Worm (Caenorhabditis elegans) whole organism, L4 larva: ENCODE results near the gene chil-26.

Source experiments
- ZK546.5 ChIP-seq, 2 experiments: sonication (generic microtip); optimal IDR thresholded peaks; 2 replicates each; lab custom pipeline; 2017; ENCODE audit warnings: missing biosample characterization in 2 of 2, missing genetic modification characterization in 2 of 2
- daf-12 ChIP-seq: fragments of 150-350 bp; optimal IDR thresholded peaks from 2 replicates; lab custom pipeline; 2014; ENCODE audit warnings: missing biosample characterization, missing genetic modification reagents, missing genetic modification characterization
- egl-43 ChIP-seq: fragments of 200-800 bp; sonication (Bioruptor generic); IDR thresholded peaks from 2 replicates; pipeline ENCODE4 v1.3.6; 2022; ENCODE audit warnings: missing genetic modification reagents, missing genetic modification characterization, missing compliant biosample characterization
- vab-7 ChIP-seq: fragments of 200-800 bp; sonication (Bioruptor generic); IDR thresholded peaks from 2 replicates; pipeline ENCODE4 v1.3.6; 2022; ENCODE audit warnings: missing genetic modification reagents, missing genetic modification characterization, missing compliant biosample characterization

ce11 chrII:9438853-9439252 lies 36.0 kb upstream of the chil-26 start:
- TF ChIP-seq ZK546.5 (tag; optimal IDR thresholded peaks at IDR 0.05; lab: Kevin White, UChicago) (no peak), egl-43 (GFP tag; lab: Robert Waterston, UW) (no peak), daf-12 (tag; lab: Kevin White, UChicago) (no peak), vab-7 (GFP tag; lab: Robert Waterston, UW) (no peak)
